Fruit fly (Drosophila melanogaster) whole organism, prepupa: Measurements from ENCODE around the gene CG3626.

Source experiments
- Blimp-1 ChIP-seq: fragments of 200-800 bp; sonication (Bioruptor generic); optimal IDR thresholded peaks from 3 replicates; lab custom pipeline; 2017; ENCODE audit warnings: missing biosample characterization, missing genetic modification characterization, mild to moderate bottlenecking, moderate library complexity, missing genetic modification reagents
- CG10631 ChIP-seq: fragments of 200-800 bp; sonication (Bioruptor generic); optimal IDR thresholded peaks from 2 replicates; lab custom pipeline; 2016; ENCODE audit warnings: missing biosample characterization, missing genetic modification characterization
- CG11294 ChIP-seq: fragments of 200-800 bp; sonication (Bioruptor generic); IDR thresholded peaks from 2 replicates; pipeline ENCODE4 v1.3.6; 2022; ENCODE audit warnings: missing biosample characterization, missing genetic modification characterization
- CG11762 ChIP-seq: fragments of 200-800 bp; sonication (Bioruptor generic); optimal IDR thresholded peaks from 3 replicates; lab custom pipeline; 2016; ENCODE audit warnings: missing biosample characterization, missing genetic modification characterization; ENCODE audit not compliant: insufficient read depth
- CG11902 ChIP-seq: fragments of 200-800 bp; sonication (Bioruptor generic); optimal IDR thresholded peaks from 3 replicates; lab custom pipeline; 2016; ENCODE audit warnings: missing biosample characterization, missing genetic modification characterization
- CG15336 ChIP-seq: fragments of 200-800 bp; sonication (Bioruptor generic); IDR thresholded peaks from 2 replicates; pipeline ENCODE4 v1.3.6; 2022; ENCODE audit warnings: missing biosample characterization, missing genetic modification characterization
- CG1621 ChIP-seq: fragments of 200-800 bp; sonication (Bioruptor generic); optimal IDR thresholded peaks from 3 replicates; lab custom pipeline; 2018; ENCODE audit warnings: missing biosample characterization, mild to moderate bottlenecking, missing genetic modification characterization
- CG16779 ChIP-seq: fragments of 200-800 bp; sonication (Bioruptor generic); optimal IDR thresholded peaks from 3 replicates; lab custom pipeline; 2017; ENCODE audit warnings: missing biosample characterization, mild to moderate bottlenecking, missing genetic modification characterization
- CG31627 ChIP-seq: fragments of 200-800 bp; sonication (Bioruptor generic); optimal IDR thresholded peaks from 3 replicates; lab custom pipeline; 2016; ENCODE audit warnings: missing biosample characterization, missing genetic modification characterization
- CG34406 ChIP-seq: fragments of 200-800 bp; sonication (Bioruptor generic); optimal IDR thresholded peaks from 3 replicates; lab custom pipeline; 2016; ENCODE audit warnings: missing biosample characterization, missing genetic modification characterization
- CG3919 ChIP-seq: fragments of 200-800 bp; sonication (Bioruptor generic); optimal IDR thresholded peaks from 3 replicates; lab custom pipeline; 2016; ENCODE audit warnings: missing biosample characterization, missing genetic modification characterization
- CG4318 ChIP-seq: fragments of 200-800 bp; sonication (Bioruptor generic); optimal IDR thresholded peaks from 3 replicates; lab custom pipeline; 2017; ENCODE audit warnings: missing biosample characterization, mild to moderate bottlenecking, missing genetic modification characterization
- CG6163 ChIP-seq: fragments of 200-800 bp; sonication (Bioruptor generic); IDR thresholded peaks from 3 replicates; pipeline ENCODE4 v1.3.6; 2022; ENCODE audit warnings: missing biosample characterization, missing genetic modification characterization
- CG6276 ChIP-seq: fragments of 200-800 bp; sonication (Bioruptor generic); optimal IDR thresholded peaks from 2 replicates; lab custom pipeline; 2017; ENCODE audit warnings: missing biosample characterization, mild to moderate bottlenecking, missing genetic modification characterization
- CG6792 ChIP-seq: fragments of 200-800 bp; sonication (Bioruptor generic); optimal IDR thresholded peaks from 3 replicates; lab custom pipeline; 2016; ENCODE audit warnings: missing biosample characterization, missing genetic modification characterization
- CG6854 ChIP-seq: fragments of 200-800 bp; sonication (Bioruptor generic); optimal IDR thresholded peaks from 2 replicates; lab custom pipeline; 2017; ENCODE audit warnings: missing biosample characterization, mild to moderate bottlenecking, missing genetic modification characterization
- CG7368 ChIP-seq: fragments of 200-800 bp; sonication (Bioruptor generic); optimal IDR thresholded peaks from 3 replicates; lab custom pipeline; 2016; ENCODE audit warnings: missing biosample characterization, missing genetic modification characterization
- CG8119 ChIP-seq: fragments of 200-800 bp; sonication (Bioruptor generic); IDR thresholded peaks from 3 replicates; pipeline ENCODE4 v1.3.6; 2022; ENCODE audit warnings: missing biosample characterization, missing genetic modification characterization
- CG8319 ChIP-seq: fragments of 200-800 bp; sonication (Bioruptor generic); optimal IDR thresholded peaks from 3 replicates; lab custom pipeline; 2016; ENCODE audit warnings: missing biosample characterization, missing genetic modification characterization
- CG8632 ChIP-seq: fragments of 200-800 bp; sonication (Bioruptor generic); optimal IDR thresholded peaks from 3 replicates; lab custom pipeline; 2016; ENCODE audit warnings: missing biosample characterization, missing genetic modification characterization
- CG9139 ChIP-seq: fragments of 200-800 bp; sonication (Bioruptor generic); optimal IDR thresholded peaks from 3 replicates; lab custom pipeline; 2017; ENCODE audit warnings: missing biosample characterization, mild to moderate bottlenecking, missing genetic modification characterization
- Eip75B ChIP-seq: fragments of 200-800 bp; sonication (Bioruptor generic); optimal IDR thresholded peaks from 3 replicates; lab custom pipeline; 2016; ENCODE audit warnings: missing biosample characterization, missing genetic modification characterization
- Ets21C ChIP-seq: fragments of 200-800 bp; sonication (Bioruptor generic); optimal IDR thresholded peaks from 3 replicates; lab custom pipeline; 2016; ENCODE audit warnings: missing biosample characterization, missing genetic modification characterization
- Ets96B ChIP-seq: fragments of 200-800 bp; optimal IDR thresholded peaks from 2 replicates; lab custom pipeline; 2019; ENCODE audit warnings: missing biosample characterization, mild to moderate bottlenecking, missing genetic modification characterization, moderate library complexity
- Hr38 ChIP-seq: sonication (Bioruptor generic); optimal IDR thresholded peaks from 2 replicates; lab custom pipeline; 2016; ENCODE audit warnings: missing biosample characterization, missing genetic modification characterization
- Hr39 ChIP-seq: fragments of 200-800 bp; sonication (Bioruptor generic); optimal IDR thresholded peaks from 2 replicates; lab custom pipeline; 2016; ENCODE audit warnings: missing biosample characterization, missing genetic modification characterization
- Hr4 ChIP-seq: fragments of 200-800 bp; sonication (Bioruptor generic); optimal IDR thresholded peaks from 3 replicates; lab custom pipeline; 2016; ENCODE audit warnings: missing biosample characterization, missing genetic modification characterization
- Met ChIP-seq: fragments of 200-800 bp; sonication (Bioruptor generic); optimal IDR thresholded peaks from 3 replicates; lab custom pipeline; 2016; ENCODE audit warnings: missing biosample characterization, missing genetic modification characterization
- OdsH ChIP-seq: fragments of 200-800 bp; sonication (Bioruptor generic); optimal IDR thresholded peaks from 3 replicates; lab custom pipeline; 2016; ENCODE audit warnings: missing biosample characterization, missing genetic modification characterization
- Smox ChIP-seq: fragments of 200-800 bp; sonication (Bioruptor generic); optimal IDR thresholded peaks from 3 replicates; lab custom pipeline; 2016; ENCODE audit warnings: missing biosample characterization, missing genetic modification characterization
- Sox102F ChIP-seq: fragments of 200-800 bp; sonication (Bioruptor generic); optimal IDR thresholded peaks from 2 replicates; lab custom pipeline; 2016; ENCODE audit warnings: missing biosample characterization, mild to moderate bottlenecking, missing genetic modification characterization
- Sox14 ChIP-seq: fragments of 200-800 bp; sonication (Bioruptor generic); optimal IDR thresholded peaks from 3 replicates; lab custom pipeline; 2016; ENCODE audit warnings: missing biosample characterization, missing genetic modification characterization
- Sox15 ChIP-seq: fragments of 200-800 bp; sonication (Bioruptor generic); optimal IDR thresholded peaks from 3 replicates; lab custom pipeline; 2016; ENCODE audit warnings: missing biosample characterization, missing genetic modification characterization
- achi ChIP-seq: fragments of 200-800 bp; sonication (Bioruptor generic); optimal IDR thresholded peaks from 3 replicates; lab custom pipeline; 2016; ENCODE audit warnings: missing biosample characterization, missing genetic modification characterization
- acj6 ChIP-seq: fragments of 200-800 bp; sonication (Bioruptor generic); optimal IDR thresholded peaks from 3 replicates; lab custom pipeline; 2016; ENCODE audit warnings: missing biosample characterization, missing genetic modification characterization
- dac ChIP-seq: fragments of 200-800 bp; sonication (Bioruptor generic); optimal IDR thresholded peaks from 2 replicates; lab custom pipeline; 2017; ENCODE audit warnings: missing biosample characterization, mild to moderate bottlenecking, missing genetic modification characterization
- dsx ChIP-seq: fragments of 200-800 bp; optimal IDR thresholded peaks from 3 replicates; lab custom pipeline; 2019; ENCODE audit warnings: missing biosample characterization, mild to moderate bottlenecking, missing genetic modification characterization, moderate library complexity; ENCODE audit not compliant: poor library complexity, severe bottlenecking
- eg ChIP-seq: fragments of 200-800 bp; sonication (Bioruptor generic); IDR thresholded peaks from 3 replicates; pipeline ENCODE4 v1.3.6; 2022; ENCODE audit warnings: missing biosample characterization, missing genetic modification characterization
- esn ChIP-seq: fragments of 200-800 bp; sonication (Bioruptor generic); optimal IDR thresholded peaks from 2 replicates; lab custom pipeline; 2016; ENCODE audit warnings: missing biosample characterization, mild to moderate bottlenecking, missing genetic modification characterization, moderate library complexity
- fd59A ChIP-seq: fragments of 200-800 bp; sonication (Bioruptor generic); optimal IDR thresholded peaks from 2 replicates; lab custom pipeline; 2017; ENCODE audit warnings: missing biosample characterization, mild to moderate bottlenecking, missing genetic modification characterization, missing genetic modification reagents
- fd85E ChIP-seq: fragments of 200-800 bp; sonication (Bioruptor generic); optimal IDR thresholded peaks from 3 replicates; lab custom pipeline; 2016; ENCODE audit warnings: missing biosample characterization, missing genetic modification characterization
- fkh ChIP-seq: fragments of 200-800 bp; sonication (Bioruptor generic); optimal IDR thresholded peaks from 3 replicates; lab custom pipeline; 2017; ENCODE audit warnings: missing biosample characterization, mild to moderate bottlenecking, missing genetic modification characterization, moderate library complexity
- lz ChIP-seq: fragments of 200-800 bp; sonication (Bioruptor generic); optimal IDR thresholded peaks from 3 replicates; lab custom pipeline; 2016; ENCODE audit warnings: missing biosample characterization, missing genetic modification characterization
- net ChIP-seq: fragments of 200-800 bp; sonication (Bioruptor generic); optimal IDR thresholded peaks from 3 replicates; lab custom pipeline; 2016; ENCODE audit warnings: missing biosample characterization, missing genetic modification characterization
- pdm3 ChIP-seq: fragments of 200-800 bp; sonication (Bioruptor generic); optimal IDR thresholded peaks from 3 replicates; lab custom pipeline; 2016; ENCODE audit warnings: missing biosample characterization, missing genetic modification characterization
- spab ChIP-seq: fragments of 200-800 bp; sonication (Bioruptor generic); optimal IDR thresholded peaks from 2 replicates; lab custom pipeline; 2017; ENCODE audit warnings: missing biosample characterization, mild to moderate bottlenecking, missing genetic modification characterization, missing genetic modification reagents
- ss ChIP-seq, 2 experiments: fragments of 200-800 bp; sonication (Bioruptor generic); optimal IDR thresholded peaks; 2 replicates in 1 of 2; 3 replicates in 1 of 2; lab custom pipeline; 2017 to 2018; ENCODE audit warnings: mild to moderate bottlenecking in 2 of 2, missing biosample characterization in 2 of 2, missing genetic modification characterization in 2 of 2, moderate library complexity in 1 of 2
- topi ChIP-seq: fragments of 200-800 bp; sonication (Bioruptor generic); optimal IDR thresholded peaks from 3 replicates; lab custom pipeline; 2016; ENCODE audit warnings: missing biosample characterization, missing genetic modification characterization
- vri ChIP-seq: fragments of 200-800 bp; sonication (Bioruptor generic); optimal IDR thresholded peaks from 3 replicates; lab custom pipeline; 2016; ENCODE audit warnings: missing biosample characterization, mild to moderate bottlenecking, missing genetic modification characterization

CG3626 gene

DNA sequence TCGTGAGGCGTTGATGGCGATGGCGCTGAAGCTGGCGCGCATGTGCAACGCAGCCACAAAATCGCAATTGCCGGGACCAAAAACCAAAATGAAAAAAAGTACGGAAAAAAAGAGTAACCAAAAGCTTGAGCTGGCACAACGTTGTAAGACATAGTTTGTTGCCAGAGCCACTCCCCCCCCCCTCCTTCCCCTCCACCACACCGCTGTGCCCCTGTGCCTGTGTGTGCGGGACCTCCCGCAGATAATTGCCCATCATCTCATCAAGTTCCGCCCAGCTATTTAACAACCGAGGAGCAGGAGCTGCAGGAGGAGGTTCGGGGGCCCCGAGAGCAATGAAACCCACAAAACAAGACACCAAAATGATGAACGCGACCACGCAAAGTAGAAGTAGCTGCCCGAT, 14.9 kb downstream of the CG3626 start:
- TF ChIP-seq Ets21C (GFP tag; lab: Kevin White, UChicago): no peak
- 0 out of 3 replicates have a peak, but pooled peaks have one; percentile 25 for TF ChIP-seq CG6163 (GFP tag; lab: Robert Waterston, UW)
- TF ChIP-seq dsx: peak; percentile 76

DNA sequence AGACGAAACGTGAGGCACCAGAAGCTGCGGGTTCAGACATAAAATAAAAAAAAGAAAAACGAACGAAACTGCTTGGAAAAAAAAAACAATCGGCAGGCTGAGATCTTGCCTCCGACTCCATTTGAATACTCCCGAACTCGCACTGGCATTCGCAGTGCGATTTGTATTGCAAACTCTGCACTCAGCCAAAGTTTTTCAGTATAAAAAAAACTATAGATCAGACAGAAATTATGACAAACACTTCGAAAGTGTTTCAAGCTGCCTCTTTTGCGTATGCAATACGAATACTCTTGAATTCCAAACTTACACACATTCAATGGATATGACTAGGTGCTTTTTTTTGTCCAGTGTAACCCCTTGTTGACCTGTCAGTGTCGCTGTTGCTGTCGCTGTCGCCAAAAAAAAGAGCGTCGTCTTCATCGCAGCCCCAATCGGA, 25.1 kb downstream of the CG3626 start:
- peak; percentile 81 for TF ChIP-seq Hr39 (GFP tag; lab: Kevin White, UChicago)
- TF ChIP-seq Blimp-1: peak; percentile 19
- peak; percentile 65 for TF ChIP-seq Sox14 (GFP tag; lab: Kevin White, UChicago)
- peak; percentile 73 for TF ChIP-seq pdm3
- peak; percentile 69 for TF ChIP-seq CG34406 (GFP tag; lab: Kevin White, UChicago)
- TF ChIP-seq spab (GFP tag; lab: Kevin White, UChicago): peak; percentile 58
- TF ChIP-seq vri: peak; percentile 70
- peak; percentile 83 for TF ChIP-seq CG6163 (GFP tag; lab: Robert Waterston, UW)
- TF ChIP-seq CG1621 (tag; lab: Kevin White, UChicago): peak; percentile 1
- peak; percentile 52 for TF ChIP-seq CG6854 (GFP tag; lab: Kevin White, UChicago)
- TF ChIP-seq CG10631 (GFP tag; lab: Kevin White, UChicago): peak; percentile 74
- peak; percentile 36 for TF ChIP-seq fd59A (GFP tag; lab: Kevin White, UChicago)
- peak; percentile 19 for TF ChIP-seq CG6276 (GFP tag; lab: Kevin White, UChicago)
- peak; percentile 60 for TF ChIP-seq Ets21C (GFP tag; lab: Kevin White, UChicago)
- TF ChIP-seq CG8319: peak; percentile 61
- peak; percentile 76 for TF ChIP-seq lz (GFP tag; lab: Kevin White, UChicago)
- peak; percentile 36 for TF ChIP-seq Ets96B (tag; lab: Kevin White, UChicago)
- peak; percentile 42 for TF ChIP-seq Sox15 (GFP tag; lab: Kevin White, UChicago)
- peak; percentile 80 for TF ChIP-seq CG31627
- peak; percentile 42 for TF ChIP-seq net
- TF ChIP-seq CG4318: no peak
- peak; percentile 46; the same call in 2 of the 3 replicates for TF ChIP-seq eg (GFP tag; lab: Robert Waterston, UW)
- TF ChIP-seq CG8632 (GFP tag; lab: Kevin White, UChicago): peak; percentile 61
- TF ChIP-seq dac: no peak
- peak; percentile 57 for TF ChIP-seq CG11902 (GFP tag; lab: Kevin White, UChicago)
- peak; percentile 73 for TF ChIP-seq Smox
- peak; percentile 74 for TF ChIP-seq Sox102F (GFP tag; lab: Kevin White, UChicago)
- TF ChIP-seq OdsH (GFP tag; lab: Kevin White, UChicago): peak; percentile 72
- TF ChIP-seq CG16779 (tag; lab: Kevin White, UChicago): no peak
- peak; percentile 29 for TF ChIP-seq fd85E (GFP tag; lab: Kevin White, UChicago)
- TF ChIP-seq CG15336 (GFP tag; lab: Robert Waterston, UW): peak; percentile 59
- TF ChIP-seq Met (GFP tag; lab: Kevin White, UChicago): peak; percentile 83
- peak; percentile 69 for TF ChIP-seq achi (GFP tag; lab: Kevin White, UChicago)
- TF ChIP-seq CG11294: no peak
- TF ChIP-seq ss (GFP tag; optimal IDR thresholded peaks at IDR 0.05; lab: Kevin White, UChicago): peak; percentile 22 to 61
- TF ChIP-seq CG8119 (GFP tag; lab: Robert Waterston, UW): peak; percentile 46; the same call in 1 of the 3 replicates
- TF ChIP-seq fkh (GFP tag; lab: Kevin White, UChicago): no peak
- TF ChIP-seq CG3919 (GFP tag; lab: Kevin White, UChicago): peak; percentile 77
- TF ChIP-seq esn (GFP tag; lab: Kevin White, UChicago): peak; percentile 84
- no peak for TF ChIP-seq dsx
- peak; percentile 66 for TF ChIP-seq CG6792 (GFP tag; lab: Kevin White, UChicago)
- peak; percentile 25 for TF ChIP-seq CG11762
- TF ChIP-seq Eip75B (GFP tag; lab: Kevin White, UChicago): peak; percentile 76
- TF ChIP-seq CG9139 (GFP tag; lab: Kevin White, UChicago): peak; percentile 48
- peak; percentile 72 for TF ChIP-seq acj6 (GFP tag; lab: Kevin White, UChicago)
- no peak for TF ChIP-seq Hr38 (GFP tag; lab: Kevin White, UChicago)
- peak; percentile 58 for TF ChIP-seq Hr4 (GFP tag; lab: Kevin White, UChicago)
- peak; percentile 82 for TF ChIP-seq topi (GFP tag; lab: Kevin White, UChicago)
- peak; percentile 73 for TF ChIP-seq CG7368 (GFP tag; lab: Kevin White, UChicago)
